Worm (Caenorhabditis elegans) whole organism, L2 larva: Measurements from ENCODE around the gene ric-4.

ENCODE experiments used
- Y55F3AM.14 ChIP-seq: fragments of 200-800 bp; sonication (Bioruptor generic); optimal IDR thresholded peaks from 2 replicates; lab custom pipeline; 2018; ENCODE audit warnings: mild to moderate bottlenecking, missing genetic modification characterization, missing compliant biosample characterization
- alr-1 ChIP-seq: fragments of 150-350 bp; optimal IDR thresholded peaks from 2 replicates; lab custom pipeline; 2014; ENCODE audit warnings: missing biosample characterization, missing genetic modification characterization
- aly-2 ChIP-seq: fragments of 150-350 bp; optimal IDR thresholded peaks from 2 replicates; lab custom pipeline; 2014; ENCODE audit warnings: missing biosample characterization, missing genetic modification characterization
- fos-1 ChIP-seq: fragments of 150-350 bp; optimal IDR thresholded peaks from 2 replicates; lab custom pipeline; 2014; ENCODE audit warnings: missing biosample characterization, missing genetic modification characterization
- lsy-2 ChIP-seq, 2 experiments: fragments of 150-350 bp in 1 of 2; sonication (generic microtip) in 1 of 2; optimal IDR thresholded peaks; 2 replicates each; lab custom pipeline; 2014 to 2017; ENCODE audit warnings: missing biosample characterization in 2 of 2, missing genetic modification characterization in 2 of 2
- sma-9 ChIP-seq, 2 experiments: fragments of 150-350 bp in 1 of 2; sonication (generic microtip) in 1 of 2; optimal IDR thresholded peaks; 2 replicates each; lab custom pipeline; 2014 to 2016; ENCODE audit warnings: missing genetic modification characterization in 2 of 2, mild to moderate bottlenecking in 1 of 2, missing biosample characterization in 1 of 2, missing compliant biosample characterization in 1 of 2, missing genetic modification reagents in 1 of 2, moderate library complexity in 1 of 2
- snpc-4 ChIP-seq: fragments of 150-350 bp; optimal IDR thresholded peaks from 2 replicates; lab custom pipeline; 2014; ENCODE audit warnings: missing biosample characterization, missing genetic modification characterization
- unc-62 ChIP-seq: fragments of 150-350 bp; optimal IDR thresholded peaks from 2 replicates; lab custom pipeline; 2014; ENCODE audit warnings: missing biosample characterization, missing genetic modification reagents, missing genetic modification characterization
- ztf-11 ChIP-seq: sonication (generic microtip); optimal IDR thresholded peaks from 2 replicates; lab custom pipeline; 2017; ENCODE audit warnings: missing biosample characterization, missing genetic modification characterization

ce11 chrV:10283444-10283843, 13.3 kb upstream of the ric-4 start, which contains the start of gene lys-3:
- no peak for TF ChIP-seq fos-1
- TF ChIP-seq snpc-4 (tag; lab: Kevin White, UChicago): no peak
- no peak for TF ChIP-seq ztf-11
- no peak for TF ChIP-seq alr-1 (tag; lab: Kevin White, UChicago)
- no peak for TF ChIP-seq sma-9 (GFP tag; optimal IDR thresholded peaks at IDR 0.05; lab: Kevin White, UChicago)
- no peak for TF ChIP-seq sma-9 (tag; optimal IDR thresholded peaks at IDR 0.05; lab: Kevin White, UChicago)
- TF ChIP-seq aly-2: no peak
- no peak for TF ChIP-seq Y55F3AM.14 (GFP tag; lab: Kevin White, UChicago)
- TF ChIP-seq unc-62 (GFP tag; lab: Kevin White, UChicago): no peak
- no peak for TF ChIP-seq lsy-2 (tag; optimal IDR thresholded peaks at IDR 0.05; lab: Kevin White, UChicago)
